Worm (Caenorhabditis elegans): ENCODE results near the gene pals-28.
"Not testable (repeated sequence)": the region's sequence is repeated elsewhere in the genome, so short reads cannot be mapped to it uniquely, and the experiment has no call there.

- not testable (repeated sequence) for TF ChIP-seq lin-13 (tag; optimal IDR thresholded peaks at IDR 0.05); nhr-28 (tag; optimal IDR thresholded peaks at IDR 0.05); nhr-12 (tag; optimal IDR thresholded peaks at IDR 0.05); mep-1 (tag; optimal IDR thresholded peaks at IDR 0.05); unc-62 (GFP tag; optimal IDR thresholded peaks at IDR 0.05); nhr-237 (tag; optimal IDR thresholded peaks at IDR 0.05); mab-5 (tag; optimal IDR thresholded peaks at IDR 0.05); ztf-11 (tag; optimal IDR thresholded peaks at IDR 0.05); pha-4 (tag; optimal IDR thresholded peaks at IDR 0.05); zip-8 (tag; optimal IDR thresholded peaks at IDR 0.05); blmp-1 (tag; optimal IDR thresholded peaks at IDR 0.05)
- peak; percentile 32 for TF ChIP-seq lin-32 (GFP tag; optimal IDR thresholded peaks at IDR 0.05)
- TF ChIP-seq ceh-43 (GFP tag; optimal IDR thresholded peaks at IDR 0.05): peak; percentile 53
- peak; percentile 43 for TF ChIP-seq bed-3 (GFP tag; optimal IDR thresholded peaks at IDR 0.05)
Measured at ce11 chrIII:4369381-4369809, 15.2 kb upstream of the pals-28 start.

All from whole organism, mixed stage, embryonic.